Worm (Caenorhabditis elegans) whole organism, midembryonic: Measurements from ENCODE around the gene mes-6.

Experiments used
- T22C8.4 ChIP-seq: fragments of 200-800 bp; sonication (Bioruptor generic); IDR thresholded peaks from 2 replicates; pipeline ENCODE4 v1.3.6; 2022; ENCODE audit warnings: missing genetic modification characterization, missing compliant biosample characterization
- cog-1 ChIP-seq: sonication (generic microtip); optimal IDR thresholded peaks from 2 replicates; lab custom pipeline; 2016; ENCODE audit warnings: missing genetic modification characterization, missing compliant biosample characterization
- flt-1 ChIP-seq: fragments of 200-800 bp; sonication (Bioruptor generic); IDR thresholded peaks from 2 replicates; pipeline ENCODE4 v1.3.6; 2022; ENCODE audit warnings: missing genetic modification characterization, missing compliant biosample characterization
- klf-2 ChIP-seq: fragments of 200-800 bp; sonication (Bioruptor generic); conservative IDR thresholded peaks from 2 replicates; pipeline ENCODE4 v1.3.6; 2022; ENCODE audit warnings: missing genetic modification reagents, missing genetic modification characterization, missing compliant biosample characterization
- med-1 ChIP-seq: sonication (generic microtip); optimal IDR thresholded peaks from 2 replicates; lab custom pipeline; 2017; ENCODE audit warnings: missing genetic modification characterization, mild to moderate bottlenecking, missing compliant biosample characterization, antibody characterized with exemption, missing genetic modification reagents; ENCODE audit not compliant: insufficient read depth
- ref-1 ChIP-seq: fragments of 200-800 bp; sonication (Bioruptor generic); conservative IDR thresholded peaks from 2 replicates; pipeline ENCODE4 v1.3.6; 2022; ENCODE audit warnings: missing genetic modification reagents, missing genetic modification characterization, missing compliant biosample characterization
- tab-1 ChIP-seq: fragments of 200-800 bp; sonication (Bioruptor generic); IDR thresholded peaks from 2 replicates; pipeline ENCODE4 v1.3.6; 2022; ENCODE audit warnings: missing genetic modification characterization, missing compliant biosample characterization
- ztf-23 ChIP-seq: fragments of 200-800 bp; sonication (Bioruptor generic); IDR thresholded peaks from 2 replicates; pipeline ENCODE4 v1.3.6; 2022; ENCODE audit warnings: missing genetic modification reagents, missing genetic modification characterization, missing compliant biosample characterization
- ztf-29 ChIP-seq: fragments of 200-800 bp; sonication (Bioruptor generic); IDR thresholded peaks from 2 replicates; pipeline ENCODE4 v1.3.6; 2022; ENCODE audit warnings: missing genetic modification reagents, missing genetic modification characterization, missing compliant biosample characterization

Gene mes-6

ce11 chrIV:8501382-8501781 lies 9.7 kb upstream of the mes-6 start, which contains the start of gene C28C12.1:
C28C12.1 (plus strand) TSS chrIV:8501682.
- TF ChIP-seq ref-1 (no peak), cog-1 (no peak), ztf-29 (GFP tag; lab: Robert Waterston, UW) (no peak), flt-1 (GFP tag; lab: Robert Waterston, UW) (no peak), klf-2 (GFP tag; lab: Robert Waterston, UW) (no peak), ztf-23 (GFP tag; lab: Robert Waterston, UW) (no peak), tab-1 (GFP tag; lab: Robert Waterston, UW) (no peak), med-1 (GFP tag; lab: Kevin White, UChicago) (no peak), T22C8.4 (GFP tag; lab: Robert Waterston, UW) (no peak)

ce11 chrIV:8506034-8506433 lies 5.0 kb upstream of the mes-6 start:
- TF ChIP-seq tab-1 (GFP tag; lab: Robert Waterston, UW) (no peak), flt-1 (GFP tag; lab: Robert Waterston, UW) (no peak), med-1 (GFP tag; lab: Kevin White, UChicago) (no peak), cog-1 (no peak), ztf-23 (GFP tag; lab: Robert Waterston, UW) (no peak), ref-1 (no peak), klf-2 (GFP tag; lab: Robert Waterston, UW) (no peak), T22C8.4 (GFP tag; lab: Robert Waterston, UW) (no peak), ztf-29 (GFP tag; lab: Robert Waterston, UW) (no peak)

ce11 chrIV:8510534-8510933 lies 550 bp upstream of the mes-6 start, which contains the start of gene tag-77:
tag-77 (minus strand) TSS chrIV:8510548.
- TF ChIP-seq flt-1 (GFP tag; lab: Robert Waterston, UW) (no peak), klf-2 (GFP tag; lab: Robert Waterston, UW) (no peak), cog-1 (no peak), ztf-29 (GFP tag; lab: Robert Waterston, UW) (no peak), T22C8.4 (GFP tag; lab: Robert Waterston, UW) (no peak), ref-1 (no peak), tab-1 (GFP tag; lab: Robert Waterston, UW) (no peak), ztf-23 (GFP tag; lab: Robert Waterston, UW) (no peak), med-1 (GFP tag; lab: Kevin White, UChicago) (no peak)

- no peak for TF ChIP-seq ref-1
- no peak for TF ChIP-seq ztf-23 (GFP tag; lab: Robert Waterston, UW)
- TF ChIP-seq T22C8.4 (GFP tag; lab: Robert Waterston, UW): no peak
- no peak for TF ChIP-seq cog-1
Measured at ce11 chrIV:8512679-8513078, 1.6 kb downstream of the mes-6 start, which contains the start of gene C09G4.4. C09G4.4 (plus strand) TSS chrIV:8512979.

- no peak for TF ChIP-seq klf-2 (GFP tag; lab: Robert Waterston, UW)
- no peak for TF ChIP-seq tab-1 (GFP tag; lab: Robert Waterston, UW)
- TF ChIP-seq ref-1: no peak
- TF ChIP-seq T22C8.4 (GFP tag; lab: Robert Waterston, UW): no peak
- TF ChIP-seq med-1 (GFP tag; lab: Kevin White, UChicago): no peak
- TF ChIP-seq flt-1 (GFP tag; lab: Robert Waterston, UW): no peak
- TF ChIP-seq cog-1: no peak
- no peak for TF ChIP-seq ztf-29 (GFP tag; lab: Robert Waterston, UW)
- TF ChIP-seq ztf-23 (GFP tag; lab: Robert Waterston, UW): no peak
Measured at ce11 chrIV:8513619-8514018, 2.5 kb downstream of the mes-6 start, which contains the start of gene cks-1. cks-1 (plus strand) TSS chrIV:8513919.

- TF ChIP-seq tab-1 (GFP tag; lab: Robert Waterston, UW) (no peak), ref-1 (no peak), flt-1 (GFP tag; lab: Robert Waterston, UW) (no peak), cog-1 (no peak), klf-2 (GFP tag; lab: Robert Waterston, UW) (no peak), T22C8.4 (GFP tag; lab: Robert Waterston, UW) (no peak), ztf-23 (GFP tag; lab: Robert Waterston, UW) (no peak), med-1 (GFP tag; lab: Kevin White, UChicago) (no peak), ztf-29 (GFP tag; lab: Robert Waterston, UW) (no peak)
Measured at ce11 chrIV:8514546-8514945, 3.5 kb downstream of the mes-6 start.

- TF ChIP-seq cog-1 (no peak), tab-1 (GFP tag; lab: Robert Waterston, UW) (no peak)
Measured at ce11 chrIV:8519949-8520348, 8.9 kb downstream of the mes-6 start.

- TF ChIP-seq T22C8.4 (GFP tag; lab: Robert Waterston, UW) (no peak), flt-1 (GFP tag; lab: Robert Waterston, UW) (no peak), ztf-23 (GFP tag; lab: Robert Waterston, UW) (no peak), ref-1 (no peak), tab-1 (GFP tag; lab: Robert Waterston, UW) (no peak), cog-1 (no peak), klf-2 (GFP tag; lab: Robert Waterston, UW) (no peak), med-1 (GFP tag; lab: Kevin White, UChicago) (no peak), ztf-29 (GFP tag; lab: Robert Waterston, UW) (no peak)
Measured at ce11 chrIV:8520594-8520993, 9.5 kb downstream of the mes-6 start, which contains the start of gene pkg-2. pkg-2 (plus strand) TSS chrIV:8520894.

- TF ChIP-seq T22C8.4 (GFP tag; lab: Robert Waterston, UW): no peak
Measured at ce11 chrIV:8523981-8524380, 12.9 kb downstream of the mes-6 start.

- TF ChIP-seq med-1 (GFP tag; lab: Kevin White, UChicago) (no peak), ref-1 (no peak), ztf-23 (GFP tag; lab: Robert Waterston, UW) (no peak), cog-1 (no peak), klf-2 (GFP tag; lab: Robert Waterston, UW) (no peak), ztf-29 (GFP tag; lab: Robert Waterston, UW) (no peak), tab-1 (GFP tag; lab: Robert Waterston, UW) (no peak), flt-1 (GFP tag; lab: Robert Waterston, UW) (no peak), T22C8.4 (GFP tag; lab: Robert Waterston, UW) (no peak)
Measured at ce11 chrIV:8526050-8526449, 15.0 kb downstream of the mes-6 start.
